Worm (Caenorhabditis elegans) whole organism, early embryonic: ENCODE results near the gene B0281.1.

Experiments
- ama-1 ChIP-seq: fragments of 150-350 bp; optimal IDR thresholded peaks from 2 replicates; lab custom pipeline; 2014
- ceh-36 ChIP-seq: sonication (generic microtip); optimal IDR thresholded peaks from 2 replicates; lab custom pipeline; 2016; ENCODE audit warnings: missing genetic modification characterization, inconsistent platforms, missing compliant biosample characterization
- flt-1 ChIP-seq: fragments of 200-800 bp; sonication (Bioruptor generic); IDR thresholded peaks from 2 replicates; pipeline ENCODE4 v1.3.6; 2022; ENCODE audit warnings: missing genetic modification characterization, missing compliant biosample characterization
- hmg-4 ChIP-seq: fragments of 200-800 bp; sonication (Bioruptor generic); optimal IDR thresholded peaks from 2 replicates; lab custom pipeline; 2018; ENCODE audit warnings: mild to moderate bottlenecking, missing genetic modification characterization, missing compliant biosample characterization
- hnd-1 ChIP-seq: sonication (generic microtip); optimal IDR thresholded peaks from 2 replicates; lab custom pipeline; 2016; ENCODE audit warnings: missing genetic modification characterization, missing compliant biosample characterization
- sea-1 ChIP-seq: fragments of 200-800 bp; sonication (Bioruptor generic); conservative IDR thresholded peaks from 2 replicates; pipeline ENCODE4 v1.3.6; 2022; ENCODE audit warnings: missing genetic modification characterization, missing compliant biosample characterization
- tbx-37 ChIP-seq: fragments of 200-800 bp; sonication (Bioruptor generic); conservative IDR thresholded peaks from 2 replicates; pipeline ENCODE4 v1.3.6; 2022; ENCODE audit warnings: missing genetic modification reagents, missing genetic modification characterization, missing compliant biosample characterization

ce11 chrII:2353012-2353411, 40.1 kb downstream of the B0281.1 start, which contains the start of gene F43C11.3:
- TF ChIP-seq ceh-36 (tag; lab: Kevin White, UChicago) (no peak), hnd-1 (no peak), flt-1 (no peak), hmg-4 (GFP tag; lab: Kevin White, UChicago) (no peak), ama-1 (lab: Kevin White, UChicago) (no peak), sea-1 (GFP tag; lab: Robert Waterston, UW) (no peak), tbx-37 (GFP tag; lab: Robert Waterston, UW) (no peak)
